Worm (Caenorhabditis elegans) whole organism, mixed stage, embryonic: ENCODE results near the gene mfsd-12.

Experiments
- blmp-1 ChIP-seq: fragments of 150-350 bp; optimal IDR thresholded peaks from 2 replicates; lab custom pipeline; 2014; ENCODE audit warnings: missing biosample characterization, missing genetic modification characterization
- ces-1 ChIP-seq: fragments of 150-350 bp; optimal IDR thresholded peaks from 2 replicates; lab custom pipeline; 2014; ENCODE audit warnings: missing biosample characterization, missing genetic modification reagents, missing genetic modification characterization
- elt-1 ChIP-seq: sonication (generic microtip); optimal IDR thresholded peaks from 2 replicates; lab custom pipeline; 2017; ENCODE audit warnings: missing genetic modification characterization, mild to moderate bottlenecking, missing compliant biosample characterization, antibody characterized with exemption, moderate library complexity, borderline replicate concordance; ENCODE audit not compliant: insufficient read depth
- elt-3 ChIP-seq: fragments of 150-350 bp; optimal IDR thresholded peaks from 2 replicates; lab custom pipeline; 2014; ENCODE audit warnings: missing biosample characterization, missing genetic modification characterization
- nhr-12 ChIP-seq: fragments of 150-350 bp; optimal IDR thresholded peaks from 2 replicates; lab custom pipeline; 2014; ENCODE audit warnings: missing biosample characterization, missing genetic modification characterization
- nhr-237 ChIP-seq: fragments of 150-350 bp; optimal IDR thresholded peaks from 2 replicates; lab custom pipeline; 2014; ENCODE audit warnings: missing biosample characterization, missing genetic modification characterization
- nhr-28 ChIP-seq: fragments of 150-350 bp; optimal IDR thresholded peaks from 2 replicates; lab custom pipeline; 2014; ENCODE audit warnings: missing biosample characterization, missing genetic modification characterization
- pha-4 ChIP-seq: fragments of 150-350 bp; optimal IDR thresholded peaks from 2 replicates; lab custom pipeline; 2018; ENCODE audit warnings: missing biosample characterization, missing genetic modification reagents, missing genetic modification characterization
- sptf-1 ChIP-seq: sonication (generic microtip); optimal IDR thresholded peaks from 2 replicates; lab custom pipeline; 2017; ENCODE audit warnings: mild to moderate bottlenecking, missing genetic modification characterization, moderate library complexity, missing compliant biosample characterization
- unc-39 ChIP-seq: fragments of 150-350 bp; optimal IDR thresholded peaks from 2 replicates; lab custom pipeline; 2014; ENCODE audit warnings: missing biosample characterization, missing genetic modification characterization

- TF ChIP-seq pha-4 (tag; lab: Kevin White, UChicago) (no peak), elt-3 (tag; lab: Kevin White, UChicago) (no peak), elt-1 (no peak), unc-39 (no peak), sptf-1 (no peak), ces-1 (GFP tag; lab: Kevin White, UChicago) (no peak), blmp-1 (no peak), nhr-28 (tag; lab: Kevin White, UChicago) (no peak), nhr-237 (no peak), nhr-12 (tag; lab: Kevin White, UChicago) (no peak)
These were observed 3.9 kb downstream of the mfsd-12 start for ce11 chrX:4671837-4672236.
